Worm (Caenorhabditis elegans) whole organism, early embryonic: ENCODE data around the gene F35F10.13.

ENCODE experiments used
- B0310.2 ChIP-seq: sonication (generic microtip); optimal IDR thresholded peaks from 2 replicates; lab custom pipeline; 2016; ENCODE audit warnings: mild to moderate bottlenecking, missing genetic modification characterization, missing compliant biosample characterization
- F13C5.2 ChIP-seq: sonication (generic microtip); optimal IDR thresholded peaks from 2 replicates; lab custom pipeline; 2017; ENCODE audit warnings: mild to moderate bottlenecking, missing genetic modification characterization, inconsistent platforms, missing compliant biosample characterization
- aly-1 ChIP-seq: sonication (generic microtip); optimal IDR thresholded peaks from 2 replicates; lab custom pipeline; 2016; ENCODE audit warnings: missing genetic modification characterization, missing compliant biosample characterization
- ama-1 ChIP-seq: fragments of 150-350 bp; optimal IDR thresholded peaks from 2 replicates; lab custom pipeline; 2014
- ceh-13 ChIP-seq: fragments of 200-800 bp; sonication (Bioruptor generic); optimal IDR thresholded peaks from 2 replicates; lab custom pipeline; 2018; ENCODE audit warnings: mild to moderate bottlenecking, missing genetic modification characterization, missing compliant biosample characterization
- ets-7 ChIP-seq: sonication (generic microtip); optimal IDR thresholded peaks from 2 replicates; lab custom pipeline; 2016; ENCODE audit warnings: missing genotype, missing genetic modification characterization, missing compliant biosample characterization
- flt-1 ChIP-seq: fragments of 200-800 bp; sonication (Bioruptor generic); IDR thresholded peaks from 2 replicates; pipeline ENCODE4 v1.3.6; 2022; ENCODE audit warnings: missing genetic modification characterization, missing compliant biosample characterization
- hmbx-1 ChIP-seq: sonication (generic microtip); optimal IDR thresholded peaks from 2 replicates; lab custom pipeline; 2016; ENCODE audit warnings: mild to moderate bottlenecking, missing genetic modification characterization, missing compliant biosample characterization
- hnd-1 ChIP-seq: sonication (generic microtip); optimal IDR thresholded peaks from 2 replicates; lab custom pipeline; 2016; ENCODE audit warnings: missing genetic modification characterization, missing compliant biosample characterization
- pes-1 ChIP-seq: fragments of 200-800 bp; sonication (Bioruptor generic); IDR thresholded peaks from 2 replicates; pipeline ENCODE4 v1.3.6; 2022; ENCODE audit warnings: missing genetic modification reagents, missing genetic modification characterization, missing compliant biosample characterization
- scrt-1 ChIP-seq: fragments of 200-800 bp; sonication (Bioruptor generic); IDR thresholded peaks from 2 replicates; pipeline ENCODE4 v1.3.6; 2022; ENCODE audit warnings: missing genetic modification characterization, missing compliant biosample characterization
- sea-1 ChIP-seq: fragments of 200-800 bp; sonication (Bioruptor generic); conservative IDR thresholded peaks from 2 replicates; pipeline ENCODE4 v1.3.6; 2022; ENCODE audit warnings: missing genetic modification characterization, missing compliant biosample characterization
- tbx-11 ChIP-seq: fragments of 200-800 bp; sonication (Bioruptor generic); IDR thresholded peaks from 2 replicates; pipeline ENCODE4 v1.3.6; 2022; ENCODE audit warnings: missing genetic modification characterization, missing compliant biosample characterization

- TF ChIP-seq ama-1 (no peak), ceh-13 (GFP tag; lab: Kevin White, UChicago) (no peak), pes-1 (GFP tag; lab: Robert Waterston, UW) (no peak), B0310.2 (tag; lab: Kevin White, UChicago) (no peak), ets-7 (tag; lab: Kevin White, UChicago) (no peak), hmbx-1 (tag; lab: Kevin White, UChicago) (no peak), hnd-1 (tag; lab: Kevin White, UChicago) (no peak), aly-1 (tag; lab: Kevin White, UChicago) (no peak), tbx-11 (GFP tag; lab: Robert Waterston, UW) (no peak), F13C5.2 (no peak), flt-1 (GFP tag; lab: Robert Waterston, UW) (no peak), sea-1 (GFP tag; lab: Robert Waterston, UW) (no peak), scrt-1 (GFP tag; lab: Robert Waterston, UW) (no peak)
Observed at ce11 chrV:3282957-3283356, 35.9 kb downstream of the F35F10.13 start, which contains the start of gene str-64.
